Fruit fly (Drosophila melanogaster) whole organism, embryonic: ENCODE data around the gene Tom70.
A peak's percentile ranks its signal among the peaks of the same experiment; 100 is the strongest.

Experiments used
- Bdp1 ChIP-seq: fragments of 200-800 bp; sonication (Bioruptor generic); optimal IDR thresholded peaks from 3 replicates; lab custom pipeline; 2016; ENCODE audit warnings: missing biosample characterization, missing genetic modification characterization
- CG10959 ChIP-seq: fragments of 200-800 bp; sonication (Bioruptor generic); IDR thresholded peaks from 2 replicates; pipeline ENCODE4 v1.3.6; 2022; ENCODE audit warnings: missing biosample characterization, missing genetic modification characterization
- CG11504 ChIP-seq: fragments of 200-800 bp; sonication (Bioruptor generic); optimal IDR thresholded peaks from 3 replicates; lab custom pipeline; 2019; ENCODE audit warnings: missing biosample characterization, mild to moderate bottlenecking, missing genetic modification characterization, moderate library complexity
- CG12071 ChIP-seq: fragments of 200-800 bp; sonication (Bioruptor generic); optimal IDR thresholded peaks from 3 replicates; lab custom pipeline; 2018; ENCODE audit warnings: missing biosample characterization, mild to moderate bottlenecking, missing genetic modification characterization
- CG2120 ChIP-seq: fragments of 200-800 bp; sonication (Bioruptor generic); optimal IDR thresholded peaks from 3 replicates; lab custom pipeline; 2016; ENCODE audit warnings: missing biosample characterization, missing genetic modification characterization
- CG32532 ChIP-seq: fragments of 200-800 bp; sonication (Bioruptor generic); IDR thresholded peaks from 2 replicates; pipeline ENCODE4 v1.3.6; 2022; ENCODE audit warnings: missing biosample characterization, missing genetic modification characterization
- CG32767 ChIP-seq: fragments of 200-800 bp; sonication (Bioruptor generic); IDR thresholded peaks from 2 replicates; pipeline ENCODE4 v1.3.6; 2022; ENCODE audit warnings: missing biosample characterization, missing genetic modification characterization
- CG3281 ChIP-seq: fragments of 200-800 bp; sonication (Bioruptor generic); optimal IDR thresholded peaks from 3 replicates; lab custom pipeline; 2017; ENCODE audit warnings: missing biosample characterization, mild to moderate bottlenecking, missing genetic modification characterization
- CG33557 ChIP-seq: fragments of 200-800 bp; sonication (Bioruptor generic); optimal IDR thresholded peaks from 2 replicates; lab custom pipeline; 2019; ENCODE audit warnings: missing biosample characterization, mild to moderate bottlenecking, missing genetic modification characterization, moderate library complexity
- CG4820 ChIP-seq: fragments of 200-800 bp; sonication (Bioruptor generic); optimal IDR thresholded peaks from 3 replicates; lab custom pipeline; 2016; ENCODE audit warnings: missing biosample characterization, missing genetic modification characterization
- CG7786 ChIP-seq: fragments of 200-800 bp; sonication (Bioruptor generic); optimal IDR thresholded peaks from 2 replicates; lab custom pipeline; 2016; ENCODE audit warnings: missing biosample characterization, missing genetic modification characterization
- CG8290 ChIP-seq, 3 experiments: fragments of 200-800 bp; sonication (Bioruptor generic); optimal IDR thresholded peaks; 2 replicates each; lab custom pipeline; 2016 to 2019; ENCODE audit warnings: missing biosample characterization in 3 of 3, missing genetic modification characterization in 3 of 3, mild to moderate bottlenecking in 2 of 3, moderate library complexity in 1 of 3
- CG8478 ChIP-seq: fragments of >200 bp; optimal IDR thresholded peaks from 2 replicates; lab custom pipeline; 2018
- CG9727 ChIP-seq: fragments of 200-800 bp; sonication (Bioruptor generic); optimal IDR thresholded peaks from 3 replicates; lab custom pipeline; 2017; ENCODE audit warnings: missing biosample characterization, mild to moderate bottlenecking, missing genetic modification characterization
- Deaf1 ChIP-seq: fragments of 200-800 bp; optimal IDR thresholded peaks from 3 replicates; lab custom pipeline; 2019; ENCODE audit warnings: missing biosample characterization, mild to moderate bottlenecking, missing genetic modification characterization, moderate library complexity
- Dip2 ChIP-seq: fragments of 200-800 bp; sonication (Bioruptor generic); IDR thresholded peaks from 2 replicates; pipeline ENCODE4 v1.3.6; 2022; ENCODE audit warnings: missing biosample characterization, missing genetic modification characterization
- Dll ChIP-seq: fragments of 200-800 bp; sonication (Bioruptor generic); IDR thresholded peaks from 4 replicates; pipeline ENCODE4 v1.3.6; 2022; ENCODE audit warnings: missing biosample characterization, missing genetic modification characterization; ENCODE audit not compliant: partially characterized antibody
- Dref ChIP-seq: fragments of 200-800 bp; sonication (Bioruptor generic); IDR thresholded peaks from 2 replicates; pipeline ENCODE4 v1.3.6; 2022; ENCODE audit warnings: missing biosample characterization, missing genetic modification characterization
- H15 ChIP-seq: fragments of 200-800 bp; sonication (Bioruptor generic); IDR thresholded peaks from 3 replicates; pipeline ENCODE4 v1.3.6; 2022; ENCODE audit warnings: missing biosample characterization, missing genetic modification characterization
- HLH54F ChIP-seq: fragments of 200-800 bp; sonication (Bioruptor generic); optimal IDR thresholded peaks from 3 replicates; lab custom pipeline; 2016; ENCODE audit warnings: missing biosample characterization, missing genetic modification characterization
- Hand ChIP-seq: fragments of 200-800 bp; sonication (Bioruptor generic); optimal IDR thresholded peaks from 2 replicates; lab custom pipeline; 2017; ENCODE audit warnings: mild to moderate bottlenecking, missing biosample characterization, missing genetic modification reagents, missing genetic modification characterization
- Hmx ChIP-seq: fragments of 200-800 bp; sonication (Bioruptor generic); optimal IDR thresholded peaks from 2 replicates; lab custom pipeline; 2016; ENCODE audit warnings: missing biosample characterization, missing genetic modification characterization
- Hr39 ChIP-seq: fragments of >200 bp; optimal IDR thresholded peaks from 2 replicates; lab custom pipeline; 2017
- Jarid2 ChIP-seq: fragments of 200-800 bp; sonication (Bioruptor generic); optimal IDR thresholded peaks from 3 replicates; lab custom pipeline; 2017; ENCODE audit warnings: mild to moderate bottlenecking, missing biosample characterization, missing genetic modification reagents, missing genetic modification characterization
- Lhr ChIP-seq: fragments of 200-800 bp; sonication (Bioruptor generic); optimal IDR thresholded peaks from 3 replicates; lab custom pipeline; 2017; ENCODE audit warnings: mild to moderate bottlenecking, missing biosample characterization, missing genetic modification reagents, missing genetic modification characterization
- Mad ChIP-seq: fragments of 200-800 bp; sonication (Bioruptor generic); optimal IDR thresholded peaks from 2 replicates; lab custom pipeline; 2016; ENCODE audit warnings: missing biosample characterization, missing genetic modification characterization
- Nf-YC ChIP-seq: fragments of 200-800 bp; optimal IDR thresholded peaks from 3 replicates; lab custom pipeline; 2019; ENCODE audit warnings: missing biosample characterization, mild to moderate bottlenecking, missing genetic modification characterization, moderate library complexity
- Side ChIP-seq: fragments of 200-800 bp; sonication (Bioruptor generic); optimal IDR thresholded peaks from 2 replicates; lab custom pipeline; 2016; ENCODE audit warnings: missing biosample characterization, missing genetic modification characterization
- Sin3A ChIP-seq: fragments of >200 bp; optimal IDR thresholded peaks from 2 replicates; lab custom pipeline; 2018
- Stat92E ChIP-seq, 3 experiments: fragments of >200 bp in 2 of 3; fragments of 200-800 bp in 1 of 3; sonication (Bioruptor generic) in 1 of 3; optimal IDR thresholded peaks; 2 replicates each; lab custom pipeline; 2017 to 2019; ENCODE audit warnings: missing biosample characterization in 3 of 3, missing genetic modification characterization in 3 of 3, mild to moderate bottlenecking in 1 of 3, moderate library complexity in 1 of 3
- Tbp ChIP-seq: fragments of >200 bp; optimal IDR thresholded peaks from 2 replicates; lab custom pipeline; 2018; ENCODE audit warnings: missing biosample characterization, missing genetic modification characterization
- Trl ChIP-seq, 3 experiments: fragments of >200 bp in 2 of 3; fragments of 200-800 bp in 1 of 3; sonication (Bioruptor generic) in 1 of 3; optimal IDR thresholded peaks; 2 replicates in 1 of 3; 3 replicates in 2 of 3; lab custom pipeline; 2016 to 2017; ENCODE audit warnings: missing biosample characterization in 1 of 3, missing genetic modification characterization in 1 of 3
- Vsx1 ChIP-seq: fragments of 200-800 bp; sonication (Bioruptor generic); optimal IDR thresholded peaks from 2 replicates; lab custom pipeline; 2017; ENCODE audit warnings: missing biosample characterization, mild to moderate bottlenecking, missing genetic modification characterization, missing genetic modification reagents
- Xbp1 ChIP-seq: fragments of 200-800 bp; sonication (Bioruptor generic); optimal IDR thresholded peaks from 3 replicates; lab custom pipeline; 2016; ENCODE audit warnings: missing biosample characterization, mild to moderate bottlenecking, missing genetic modification characterization
- cg ChIP-seq: fragments of 200-800 bp; sonication (Bioruptor generic); optimal IDR thresholded peaks from 3 replicates; lab custom pipeline; 2019; ENCODE audit warnings: missing biosample characterization, mild to moderate bottlenecking, missing genetic modification characterization, moderate library complexity
- dpn ChIP-seq, 2 experiments: fragments of 200-800 bp; sonication (Bioruptor generic); optimal IDR thresholded peaks; 3 replicates each; lab custom pipeline; 2016; ENCODE audit warnings: missing biosample characterization in 2 of 2, missing genetic modification characterization in 2 of 2
- ems ChIP-seq: fragments of 200-800 bp; sonication (Bioruptor generic); optimal IDR thresholded peaks from 3 replicates; lab custom pipeline; 2016; ENCODE audit warnings: missing biosample characterization, missing genetic modification characterization
- eyg ChIP-seq: fragments of 200-800 bp; sonication (Bioruptor generic); optimal IDR thresholded peaks from 3 replicates; lab custom pipeline; 2016; ENCODE audit warnings: missing biosample characterization, missing genetic modification characterization
- fru ChIP-seq: fragments of >200 bp; optimal IDR thresholded peaks from 2 replicates; lab custom pipeline; 2017
- gcm2 ChIP-seq: fragments of 200-800 bp; sonication (Bioruptor generic); optimal IDR thresholded peaks from 2 replicates; lab custom pipeline; 2016; ENCODE audit warnings: missing biosample characterization, missing genetic modification characterization
- hth ChIP-seq: fragments of >200 bp; optimal IDR thresholded peaks from 2 replicates; lab custom pipeline; 2017; ENCODE audit warnings: inconsistent platforms
- insv ChIP-seq, 2 experiments: fragments of 200-800 bp; sonication (Bioruptor generic); optimal IDR thresholded peaks; 3 replicates each; lab custom pipeline; 2016 to 2018; ENCODE audit warnings: missing biosample characterization in 2 of 2, missing genetic modification characterization in 2 of 2
- lab ChIP-seq: fragments of 200-800 bp; sonication (Bioruptor generic); optimal IDR thresholded peaks from 3 replicates; lab custom pipeline; 2017; ENCODE audit warnings: missing biosample characterization, missing genetic modification characterization, mild to moderate bottlenecking, moderate library complexity, missing genetic modification reagents
- luna ChIP-seq: fragments of 200-800 bp; sonication (Bioruptor generic); optimal IDR thresholded peaks from 2 replicates; lab custom pipeline; 2016; ENCODE audit warnings: missing biosample characterization, missing genetic modification characterization
- mirr ChIP-seq: fragments of 200-800 bp; sonication (Bioruptor generic); optimal IDR thresholded peaks from 3 replicates; lab custom pipeline; 2018; ENCODE audit warnings: missing biosample characterization, mild to moderate bottlenecking, missing genetic modification characterization
- run ChIP-seq: fragments of 200-800 bp; sonication (Bioruptor generic); optimal IDR thresholded peaks from 3 replicates; lab custom pipeline; 2018; ENCODE audit warnings: missing biosample characterization, mild to moderate bottlenecking, missing genetic modification characterization
- seq ChIP-seq: fragments of 200-800 bp; sonication (Bioruptor generic); IDR thresholded peaks from 2 replicates; pipeline ENCODE4 v1.3.6; 2022; ENCODE audit warnings: missing biosample characterization, missing genetic modification characterization
- sqz ChIP-seq: fragments of 200-800 bp; sonication (Bioruptor generic); optimal IDR thresholded peaks from 3 replicates; lab custom pipeline; 2018; ENCODE audit warnings: missing biosample characterization, mild to moderate bottlenecking, missing genetic modification characterization
- tio ChIP-seq: fragments of 200-800 bp; sonication (Bioruptor generic); optimal IDR thresholded peaks from 2 replicates; lab custom pipeline; 2017; ENCODE audit warnings: missing biosample characterization, missing genetic modification characterization, inconsistent platforms
- zfh2 ChIP-seq: fragments of 200-800 bp; sonication (Bioruptor generic); optimal IDR thresholded peaks from 2 replicates; lab custom pipeline; 2016; ENCODE audit warnings: missing biosample characterization, missing genetic modification characterization

Gene Tom70

DNA sequence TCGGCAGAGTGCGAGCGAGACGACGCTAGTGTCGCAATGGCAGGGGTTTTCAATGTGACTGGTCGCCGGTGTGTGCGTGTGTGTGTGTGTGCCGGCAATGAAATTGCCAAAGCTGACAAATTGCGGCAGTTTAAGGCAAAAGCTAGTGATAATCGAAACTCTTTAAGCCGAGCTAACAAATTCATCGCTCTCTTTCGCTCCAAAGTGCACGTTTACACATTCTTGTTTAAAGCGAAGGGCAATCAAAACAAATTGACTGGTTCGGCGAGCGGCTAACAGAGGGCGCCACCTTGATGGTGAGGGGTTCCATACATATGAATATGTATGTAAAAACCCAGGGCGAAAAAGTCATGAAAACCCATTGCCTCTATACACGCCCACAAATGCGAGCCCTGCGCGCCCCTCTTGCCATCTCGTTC is 34.5 kb downstream of the Tom70 start (continued):
- TF ChIP-seq Dip2 (GFP tag; lab: Robert Waterston, UW) (no peak), CG9727 (no peak), Lhr (GFP tag; lab: Kevin White, UChicago) (peak; percentile 57), cg (GFP tag; lab: Kevin White, UChicago) (peak; percentile 94), lab (GFP tag; lab: Kevin White, UChicago) (no peak), Hmx (no peak), CG12071 (GFP tag; lab: Kevin White, UChicago) (no peak), CG10959 (GFP tag; lab: Robert Waterston, UW) (no peak), hth (lab: Kevin White, UChicago) (no peak), dpn (GFP tag; optimal IDR thresholded peaks at IDR 0.05; lab: Kevin White, UChicago) (no peak), Hr39 (lab: Kevin White, UChicago) (no peak), Trl (optimal IDR thresholded peaks at IDR 0.05; lab: Kevin White, UChicago) (no peak), Trl (GFP tag; optimal IDR thresholded peaks at IDR 0.05; lab: Kevin White, UChicago) (no peak), luna (GFP tag; lab: Kevin White, UChicago) (no peak), Tbp (GFP tag; lab: Kevin White, UChicago) (no peak), CG8478 (lab: Kevin White, UChicago) (peak; percentile 62), Sin3A (lab: Kevin White, UChicago) (peak; percentile 25), Deaf1 (tag; lab: Kevin White, UChicago) (no peak), Dref (GFP tag; lab: Robert Waterston, UW) (no peak), insv (GFP tag; optimal IDR thresholded peaks at IDR 0.05; lab: Kevin White, UChicago) (peak in 1 of 2 experiments; percentile 48), Xbp1 (no peak), Side (GFP tag; lab: Kevin White, UChicago) (no peak), tio (GFP tag; lab: Kevin White, UChicago) (no peak), eyg (no peak), Nf-YC (peak; percentile 97), fru (lab: Kevin White, UChicago) (no peak)
- TF ChIP-seq, all 482 proteins: peak for 19

DNA sequence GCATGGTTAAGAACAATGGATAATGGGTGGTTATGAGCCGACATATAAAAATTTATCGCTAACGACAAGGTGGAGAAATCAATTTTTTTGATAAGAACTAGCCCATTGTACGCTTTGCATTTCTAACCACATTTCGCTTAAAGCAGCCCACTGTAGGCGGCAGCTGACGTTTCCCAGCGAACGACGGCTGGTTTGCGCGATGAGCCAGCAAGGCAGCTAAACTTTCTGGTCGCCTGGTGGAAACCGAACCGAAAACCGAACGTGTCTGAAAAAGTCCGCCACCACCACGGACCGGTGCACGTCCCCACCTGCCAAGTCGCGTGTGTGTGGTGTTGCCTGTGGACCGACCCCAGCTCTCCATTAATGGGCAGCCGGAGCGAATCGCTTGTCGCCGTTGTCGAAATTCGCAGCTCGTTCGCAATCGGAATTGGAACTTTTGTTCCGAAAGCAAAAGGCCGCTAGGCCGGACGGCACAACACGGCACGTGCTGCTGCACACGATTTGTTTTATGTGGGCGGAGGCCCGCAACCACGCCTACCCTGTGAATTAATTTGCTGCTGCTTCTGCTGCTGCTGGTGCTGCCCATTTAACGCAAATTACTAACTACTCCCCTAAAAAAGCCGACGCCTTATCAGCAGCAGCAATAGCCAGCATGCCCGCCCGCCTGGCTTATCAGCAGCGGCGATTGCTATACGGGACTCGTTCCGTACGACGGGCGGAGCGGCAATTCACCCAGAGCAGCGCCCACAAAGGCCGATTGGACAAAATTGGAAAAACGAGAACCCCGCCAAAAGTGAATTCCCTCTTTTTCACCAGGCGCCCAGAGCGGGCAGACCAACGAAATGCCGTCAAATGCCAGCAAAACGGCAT is 35.2 kb downstream of the Tom70 start:
- TF ChIP-seq CG11504 (tag; lab: Kevin White, UChicago), result peak; percentile 33
- TF ChIP-seq seq (GFP tag; lab: Robert Waterston, UW), result no peak
- peak; percentile 63 for TF ChIP-seq Xbp1
- TF ChIP-seq CG4820, result peak; percentile 13
- no peak for TF ChIP-seq Bdp1
- TF ChIP-seq CG32532 (GFP tag; lab: Robert Waterston, UW), result no peak
- no peak for TF ChIP-seq zfh2 (GFP tag; lab: Kevin White, UChicago)
- TF ChIP-seq Hand (GFP tag; lab: Kevin White, UChicago), result peak; percentile 35
- TF ChIP-seq HLH54F (GFP tag; lab: Kevin White, UChicago), result peak; percentile 29
- TF ChIP-seq Mad (GFP tag; lab: Kevin White, UChicago), result peak; percentile 17
- peak; percentile 48 for TF ChIP-seq CG2120
- TF ChIP-seq run, result peak; percentile 28
- no peak for TF ChIP-seq gcm2 (GFP tag; lab: Kevin White, UChicago)
- TF ChIP-seq Jarid2, result no peak
- TF ChIP-seq CG32767 (GFP tag; lab: Robert Waterston, UW), result no peak
- TF ChIP-seq Dll (GFP tag; lab: Robert Waterston, UW), result no peak
- TF ChIP-seq H15 (GFP tag; lab: Robert Waterston, UW), result no peak
- TF ChIP-seq CG7786, result peak; percentile 15
- no peak for TF ChIP-seq CG8290 (GFP tag; optimal IDR thresholded peaks at IDR 0.05; lab: Kevin White, UChicago)
- peak in 1 of 2 experiments; percentile 81 for TF ChIP-seq CG8290 (tag; optimal IDR thresholded peaks at IDR 0.05; lab: Kevin White, UChicago)
- TF ChIP-seq CG3281, result peak; percentile 27
- TF ChIP-seq sqz (GFP tag; lab: Kevin White, UChicago), result peak; percentile 30
- peak; percentile 82 for TF ChIP-seq mirr
- TF ChIP-seq ems (GFP tag; lab: Kevin White, UChicago), result peak; percentile 1
- TF ChIP-seq Vsx1 (GFP tag; lab: Kevin White, UChicago), result no peak
- no peak for TF ChIP-seq Stat92E (GFP tag; optimal IDR thresholded peaks at IDR 0.05; lab: Kevin White, UChicago)
- peak; percentile 0 for TF ChIP-seq CG33557
